Worm (Caenorhabditis elegans): ENCODE results near the gene F20D6.8.

DNA sequence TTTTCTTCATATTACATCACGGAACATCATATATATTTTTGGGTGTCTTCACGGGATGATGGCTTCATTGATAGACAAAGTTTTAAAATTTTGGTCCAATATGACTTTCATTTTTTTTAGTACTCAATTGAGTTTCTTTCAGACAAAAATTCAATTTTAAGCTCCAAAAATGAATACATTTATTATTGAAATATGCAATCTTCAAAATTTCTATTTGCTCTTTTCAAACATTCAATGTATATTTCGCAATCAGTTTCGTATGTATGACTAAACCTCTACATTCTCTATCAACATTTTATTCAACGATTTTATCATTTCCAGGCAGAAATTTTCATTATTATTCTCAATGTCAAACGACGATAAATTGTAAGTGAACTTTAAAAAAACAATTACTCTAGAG, 15.3 kb upstream of the F20D6.8 start, which contains the start of gene srp-8:
- TF ChIP-seq lin-11 (tag; optimal IDR thresholded peaks at IDR 0.05) (no peak), ama-1 (optimal IDR thresholded peaks at IDR 0.05) (no peak), unc-42 (tag; optimal IDR thresholded peaks at IDR 0.05) (no peak), fkh-6 (tag; optimal IDR thresholded peaks at IDR 0.05) (no peak), C08G9.2 (tag; optimal IDR thresholded peaks at IDR 0.05) (no peak)

Data from whole organism, late embryonic.